Worm (Caenorhabditis elegans) whole organism, young adult: ENCODE results near the gene cec-5.

ENCODE experiments used
- B0019.2 ChIP-seq: fragments of 200-800 bp; sonication (Bioruptor generic); conservative IDR thresholded peaks from 2 replicates; pipeline ENCODE4 v1.3.6; 2022; ENCODE audit warnings: missing genetic modification reagents, missing genetic modification characterization, missing compliant biosample characterization
- F33H1.4 ChIP-seq: fragments of 200-800 bp; sonication (Bioruptor generic); IDR thresholded peaks from 2 replicates; pipeline ENCODE4 v1.3.6; 2022; ENCODE audit warnings: missing genetic modification reagents, missing genetic modification characterization, missing compliant biosample characterization
- K11D2.4 ChIP-seq: fragments of 200-800 bp; sonication (Bioruptor generic); IDR thresholded peaks from 2 replicates; pipeline ENCODE4 v1.3.6; 2022; ENCODE audit warnings: missing genetic modification reagents, missing genetic modification characterization, missing compliant biosample characterization
- Y53F4B.3 ChIP-seq: fragments of 200-800 bp; sonication (Bioruptor generic); IDR thresholded peaks from 2 replicates; pipeline ENCODE4 v1.3.6; 2022; ENCODE audit warnings: missing genetic modification reagents, missing genetic modification characterization, missing compliant biosample characterization
- ZK185.1 ChIP-seq: sonication (generic microtip); optimal IDR thresholded peaks from 2 replicates; lab custom pipeline; 2016; ENCODE audit warnings: mild to moderate bottlenecking, missing genetic modification characterization, missing compliant biosample characterization; ENCODE audit not compliant: poor library complexity, severe bottlenecking
- efl-1 ChIP-seq: fragments of 150-350 bp; optimal IDR thresholded peaks from 2 replicates; lab custom pipeline; 2014; ENCODE audit warnings: missing biosample characterization, missing genetic modification reagents, missing genetic modification characterization
- egl-18 ChIP-seq: fragments of 200-800 bp; sonication (Bioruptor generic); IDR thresholded peaks from 2 replicates; pipeline ENCODE4 v1.3.6; 2022; ENCODE audit warnings: missing genetic modification reagents, missing genetic modification characterization, missing compliant biosample characterization
- ekl-4 ChIP-seq: fragments of 200-800 bp; sonication (Bioruptor generic); IDR thresholded peaks from 2 replicates; pipeline ENCODE4 v1.3.6; 2022; ENCODE audit warnings: missing genetic modification reagents, missing genetic modification characterization, missing compliant biosample characterization
- let-526 ChIP-seq: fragments of 200-800 bp; sonication (Bioruptor generic); IDR thresholded peaks from 2 replicates; pipeline ENCODE4 v1.3.6; 2022; ENCODE audit warnings: missing genetic modification reagents, missing genetic modification characterization, missing compliant biosample characterization
- lir-1 ChIP-seq: fragments of 200-800 bp; sonication (Bioruptor generic); conservative IDR thresholded peaks from 2 replicates; pipeline ENCODE4 v1.3.6; 2022; ENCODE audit warnings: missing genetic modification reagents, missing genetic modification characterization, missing compliant biosample characterization
- madf-10 ChIP-seq: sonication (generic microtip); optimal IDR thresholded peaks from 2 replicates; lab custom pipeline; 2016; ENCODE audit warnings: mild to moderate bottlenecking, missing genetic modification characterization, missing compliant biosample characterization
- rec-8 ChIP-seq, 2 experiments: sonication (generic microtip); optimal IDR thresholded peaks; 2 replicates each; lab custom pipeline; 2016; ENCODE audit warnings: mild to moderate bottlenecking in 2 of 2, missing genetic modification characterization in 2 of 2, missing genetic modification reagents in 2 of 2, missing genotype in 2 of 2, missing biosample characterization in 1 of 2, missing compliant biosample characterization in 1 of 2, moderate library complexity in 1 of 2
- ztf-25 ChIP-seq: fragments of 200-800 bp; sonication (Bioruptor generic); IDR thresholded peaks from 2 replicates; pipeline ENCODE4 v1.3.6; 2022; ENCODE audit warnings: missing genetic modification reagents, missing genetic modification characterization, missing compliant biosample characterization

DNA sequence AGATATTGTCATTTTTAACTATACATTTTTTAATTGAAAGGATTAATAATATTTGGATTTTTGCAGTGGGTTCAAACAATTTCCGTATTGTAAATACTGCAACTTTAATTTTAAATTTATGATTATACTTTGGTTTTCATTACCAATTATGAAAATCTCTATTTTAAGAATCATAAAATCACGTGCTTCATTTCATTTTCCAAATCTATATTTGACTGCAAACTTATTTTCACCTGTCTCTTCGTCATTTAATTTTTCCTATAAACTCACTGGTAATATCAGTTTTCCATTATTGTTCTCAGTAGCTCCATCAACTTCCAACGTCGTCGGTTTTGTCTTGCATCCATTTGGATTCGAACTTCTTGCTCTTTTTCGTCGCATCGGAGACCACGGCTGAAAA is 47.6 kb downstream of the cec-5 start, which contains the start of gene R05G6.1:
- TF ChIP-seq let-526 (GFP tag; lab: Robert Waterston, UW) (no peak), egl-18 (GFP tag; lab: Robert Waterston, UW) (no peak), Y53F4B.3 (no peak), B0019.2 (GFP tag; lab: Robert Waterston, UW) (no peak), ztf-25 (GFP tag; lab: Robert Waterston, UW) (no peak), efl-1 (GFP tag; lab: Kevin White, UChicago) (no peak), ekl-4 (GFP tag; lab: Robert Waterston, UW) (no peak), rec-8 (tag; optimal IDR thresholded peaks at IDR 0.05; lab: Kevin White, UChicago) (no peak), madf-10 (tag; lab: Kevin White, UChicago) (no peak), ZK185.1 (no peak), F33H1.4 (GFP tag; lab: Robert Waterston, UW) (no peak), lir-1 (GFP tag; lab: Robert Waterston, UW) (no peak), K11D2.4 (no peak)
